Worm (Caenorhabditis elegans) whole organism, late embryonic: Measurements from ENCODE around the gene Y46G5A.39.

Experiments used
- C08G9.2 ChIP-seq: sonication (generic microtip); optimal IDR thresholded peaks from 2 replicates; lab custom pipeline; 2016; ENCODE audit warnings: mild to moderate bottlenecking, missing genetic modification characterization, moderate library complexity, missing compliant biosample characterization
- F13H6.1 ChIP-seq: sonication (generic microtip); optimal IDR thresholded peaks from 2 replicates; lab custom pipeline; 2016; ENCODE audit warnings: missing genetic modification characterization, missing compliant biosample characterization
- K02D7.2 ChIP-seq: sonication (generic microtip); optimal IDR thresholded peaks from 2 replicates; lab custom pipeline; 2017; ENCODE audit warnings: mild to moderate bottlenecking, missing genetic modification characterization, missing compliant biosample characterization
- K09A11.1 ChIP-seq: sonication (generic microtip); optimal IDR thresholded peaks from 2 replicates; lab custom pipeline; 2017; ENCODE audit warnings: antibody characterized with exemption, mild to moderate bottlenecking, missing genetic modification characterization, missing compliant biosample characterization; ENCODE audit not compliant: insufficient read depth
- ahr-1 ChIP-seq: sonication (generic microtip); optimal IDR thresholded peaks from 2 replicates; lab custom pipeline; 2016; ENCODE audit warnings: missing genetic modification characterization, missing compliant biosample characterization
- ama-1 ChIP-seq: fragments of 150-350 bp; optimal IDR thresholded peaks from 2 replicates; lab custom pipeline; 2014
- ceh-14 ChIP-seq: sonication (generic microtip); optimal IDR thresholded peaks from 2 replicates; lab custom pipeline; 2016; ENCODE audit warnings: missing genotype, missing genetic modification characterization, missing compliant biosample characterization
- ceh-18 ChIP-seq: sonication (generic microtip); optimal IDR thresholded peaks from 2 replicates; lab custom pipeline; 2016; ENCODE audit warnings: missing genetic modification characterization, missing compliant biosample characterization
- ceh-2 ChIP-seq: sonication (generic microtip); optimal IDR thresholded peaks from 2 replicates; lab custom pipeline; 2016; ENCODE audit warnings: missing genotype, missing genetic modification characterization, missing compliant biosample characterization
- ceh-22 ChIP-seq: sonication (generic microtip); optimal IDR thresholded peaks from 2 replicates; lab custom pipeline; 2017; ENCODE audit warnings: missing biosample characterization, missing genetic modification characterization
- ceh-30 ChIP-seq: fragments of 150-350 bp; optimal IDR thresholded peaks from 2 replicates; lab custom pipeline; 2014; ENCODE audit warnings: missing biosample characterization, missing genetic modification characterization
- ceh-31 ChIP-seq: sonication (generic microtip); optimal IDR thresholded peaks from 2 replicates; lab custom pipeline; 2016; ENCODE audit warnings: missing genetic modification characterization, missing compliant biosample characterization
- ceh-9 ChIP-seq: sonication (generic microtip); optimal IDR thresholded peaks from 2 replicates; lab custom pipeline; 2016; ENCODE audit warnings: mild to moderate bottlenecking, missing genetic modification characterization, inconsistent platforms, missing compliant biosample characterization
- dve-1 ChIP-seq: sonication (generic microtip); optimal IDR thresholded peaks from 2 replicates; lab custom pipeline; 2017; ENCODE audit warnings: antibody characterized with exemption, mild to moderate bottlenecking, missing genetic modification characterization, missing compliant biosample characterization
- elt-2 ChIP-seq: sonication (generic microtip); optimal IDR thresholded peaks from 2 replicates; lab custom pipeline; 2016; ENCODE audit warnings: missing genetic modification reagents, missing genetic modification characterization, missing compliant biosample characterization
- elt-4 ChIP-seq: sonication (generic microtip); optimal IDR thresholded peaks from 2 replicates; lab custom pipeline; 2016; ENCODE audit warnings: missing genetic modification characterization, missing compliant biosample characterization
- ets-4 ChIP-seq: sonication (generic microtip); optimal IDR thresholded peaks from 2 replicates; lab custom pipeline; 2016; ENCODE audit warnings: missing genetic modification characterization, missing compliant biosample characterization
- eyg-1 ChIP-seq: sonication (generic microtip); optimal IDR thresholded peaks from 2 replicates; lab custom pipeline; 2016; ENCODE audit warnings: missing genotype, missing genetic modification characterization, missing compliant biosample characterization
- fax-1 ChIP-seq: sonication (generic microtip); optimal IDR thresholded peaks from 2 replicates; lab custom pipeline; 2016; ENCODE audit warnings: missing genotype, missing genetic modification characterization, missing compliant biosample characterization
- hlh-13 ChIP-seq: fragments of 200-800 bp; sonication (Bioruptor generic); optimal IDR thresholded peaks from 2 replicates; lab custom pipeline; 2018; ENCODE audit warnings: mild to moderate bottlenecking, missing genetic modification characterization, missing compliant biosample characterization
- hlh-15 ChIP-seq: sonication (generic microtip); optimal IDR thresholded peaks from 2 replicates; lab custom pipeline; 2016; ENCODE audit warnings: missing genetic modification characterization, missing compliant biosample characterization
- hlh-30 ChIP-seq: sonication (generic microtip); optimal IDR thresholded peaks from 2 replicates; lab custom pipeline; 2017; ENCODE audit warnings: antibody characterized with exemption, missing genetic modification characterization, missing compliant biosample characterization; ENCODE audit not compliant: insufficient read depth
- hlh-6 ChIP-seq: sonication (generic microtip); optimal IDR thresholded peaks from 2 replicates; lab custom pipeline; 2016; ENCODE audit warnings: missing genotype, missing genetic modification characterization, missing compliant biosample characterization
- mec-3 ChIP-seq: sonication (generic microtip); optimal IDR thresholded peaks from 2 replicates; lab custom pipeline; 2016; ENCODE audit warnings: borderline replicate concordance, missing genetic modification characterization, missing compliant biosample characterization
- nfya-1 ChIP-seq: sonication (generic microtip); optimal IDR thresholded peaks from 2 replicates; lab custom pipeline; 2017; ENCODE audit warnings: missing genetic modification characterization, mild to moderate bottlenecking, missing compliant biosample characterization, antibody characterized with exemption, moderate library complexity
- nhr-11 ChIP-seq: fragments of 150-350 bp; optimal IDR thresholded peaks from 2 replicates; lab custom pipeline; 2014; ENCODE audit warnings: missing biosample characterization, missing genetic modification characterization
- nhr-232 ChIP-seq: sonication (generic microtip); optimal IDR thresholded peaks from 2 replicates; lab custom pipeline; 2016; ENCODE audit warnings: missing genetic modification characterization, missing compliant biosample characterization
- odd-2 ChIP-seq: sonication (generic microtip); optimal IDR thresholded peaks from 2 replicates; lab custom pipeline; 2017; ENCODE audit warnings: antibody characterized with exemption, mild to moderate bottlenecking, missing genetic modification characterization, missing compliant biosample characterization
- pag-3 ChIP-seq: sonication (generic microtip); optimal IDR thresholded peaks from 2 replicates; lab custom pipeline; 2016; ENCODE audit warnings: missing compliant biosample characterization, missing genetic modification characterization, borderline replicate concordance
- pat-9 ChIP-seq: fragments of 200-800 bp; sonication (Bioruptor generic); optimal IDR thresholded peaks from 2 replicates; lab custom pipeline; 2018; ENCODE audit warnings: mild to moderate bottlenecking, missing genetic modification characterization, moderate library complexity, missing compliant biosample characterization
- pax-1 ChIP-seq: fragments of 150-350 bp; optimal IDR thresholded peaks from 2 replicates; lab custom pipeline; 2014; ENCODE audit warnings: missing biosample characterization, missing genetic modification characterization
- pha-2 ChIP-seq: sonication (generic microtip); optimal IDR thresholded peaks from 2 replicates; lab custom pipeline; 2017; ENCODE audit warnings: mild to moderate bottlenecking, missing genetic modification characterization, missing compliant biosample characterization
- ref-2 ChIP-seq: sonication (generic microtip); optimal IDR thresholded peaks from 2 replicates; lab custom pipeline; 2016; ENCODE audit warnings: missing genetic modification characterization, missing compliant biosample characterization
- tbx-2 ChIP-seq: sonication (generic microtip); optimal IDR thresholded peaks from 2 replicates; lab custom pipeline; 2016; ENCODE audit warnings: missing genetic modification characterization, missing compliant biosample characterization
- ttx-3 ChIP-seq: sonication (generic microtip); optimal IDR thresholded peaks from 2 replicates; lab custom pipeline; 2016; ENCODE audit warnings: missing genetic modification reagents, missing genetic modification characterization, missing compliant biosample characterization
- unc-3 ChIP-seq, 2 experiments: fragments of 200-800 bp in 1 of 2; sonication (Bioruptor generic) in 1 of 2; sonication (generic microtip) in 1 of 2; conservative IDR thresholded peaks in 1 of 2; optimal IDR thresholded peaks in 1 of 2; 2 replicates each; pipeline versions ENCODE4 v1.3.6 to Lab custom; 2016 to 2022; ENCODE audit warnings: missing compliant biosample characterization in 2 of 2, missing genetic modification characterization in 2 of 2, missing genetic modification reagents in 1 of 2
- unc-42 ChIP-seq: sonication (generic microtip); optimal IDR thresholded peaks from 2 replicates; lab custom pipeline; 2016; ENCODE audit warnings: missing genotype, missing genetic modification characterization, missing compliant biosample characterization
- unc-55 ChIP-seq: sonication (generic microtip); optimal IDR thresholded peaks from 2 replicates; lab custom pipeline; 2017; ENCODE audit warnings: missing biosample characterization, missing genetic modification reagents, missing genetic modification characterization
- unc-86 ChIP-seq: sonication (generic microtip); optimal IDR thresholded peaks from 2 replicates; lab custom pipeline; 2016; ENCODE audit warnings: missing genetic modification characterization, missing compliant biosample characterization
- zip-5 ChIP-seq: sonication (generic microtip); optimal IDR thresholded peaks from 2 replicates; lab custom pipeline; 2016; ENCODE audit warnings: missing genetic modification characterization, missing compliant biosample characterization
- ztf-16 ChIP-seq: sonication (generic microtip); optimal IDR thresholded peaks from 2 replicates; lab custom pipeline; 2017; ENCODE audit warnings: missing genetic modification characterization, missing compliant biosample characterization

The Y46G5A.39 gene

DNA sequence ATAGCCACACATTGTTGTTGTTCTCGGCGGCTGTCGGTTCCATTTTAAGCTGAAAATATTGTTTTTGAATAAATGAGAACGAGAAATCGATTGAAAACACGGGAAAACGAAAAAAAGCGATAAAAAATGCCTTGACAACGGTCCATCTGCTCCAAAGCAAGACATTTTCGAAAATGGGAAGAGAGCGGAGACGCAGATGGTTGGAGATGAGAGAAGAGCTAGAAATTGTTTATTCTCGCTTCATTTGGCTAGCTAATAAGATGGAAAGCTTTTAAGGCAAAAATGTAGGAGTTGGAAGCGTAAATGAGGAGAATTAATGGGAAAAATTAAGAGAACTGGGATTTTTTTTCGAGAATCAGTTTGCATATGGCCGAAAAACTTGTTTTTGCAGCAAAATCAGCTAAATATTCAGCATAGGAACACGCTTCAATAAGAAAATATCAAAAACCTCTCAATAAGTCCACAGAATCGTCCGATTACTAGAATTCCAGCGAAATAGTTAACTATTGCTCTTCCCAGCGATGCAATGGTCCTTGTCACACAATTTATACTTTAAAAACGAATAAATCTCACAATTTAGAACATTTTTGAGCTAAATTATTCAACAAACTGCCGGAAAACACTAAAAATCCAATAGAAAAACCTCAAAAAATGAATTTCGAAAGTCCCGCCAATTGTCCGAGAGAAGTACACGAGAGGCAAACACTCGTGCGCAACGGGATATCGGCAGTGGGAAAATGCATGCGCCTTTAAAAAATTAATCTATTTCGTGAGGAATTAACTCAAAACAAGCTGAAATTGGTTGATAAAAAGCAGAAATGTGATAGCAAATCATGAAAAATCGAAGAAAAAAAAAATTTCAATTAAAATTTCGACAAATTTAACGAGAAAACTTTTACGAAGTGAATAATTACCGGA lies 15.1 kb downstream of the Y46G5A.39 start, which contains the start of gene pisy-1:
TSS of gene pisy-1 (minus strand) at position 51 of the 918 bp plus-strand sequence.
- TF ChIP-seq nfya-1 (tag; lab: Kevin White, UChicago) (peak; percentile 48), C08G9.2 (no peak), hlh-30 (tag; lab: Kevin White, UChicago) (peak; percentile 64), ceh-2 (tag; lab: Kevin White, UChicago) (no peak), ceh-31 (tag; lab: Kevin White, UChicago) (no peak), K02D7.2 (tag; lab: Kevin White, UChicago) (no peak), ztf-16 (tag; lab: Kevin White, UChicago) (no peak), ets-4 (no peak), hlh-15 (tag; lab: Kevin White, UChicago) (no peak), nhr-232 (tag; lab: Kevin White, UChicago) (no peak), elt-4 (tag; lab: Kevin White, UChicago) (no peak), eyg-1 (tag; lab: Kevin White, UChicago) (no peak), pha-2 (tag; lab: Kevin White, UChicago) (no peak), fax-1 (tag; lab: Kevin White, UChicago) (no peak), pax-1 (tag; lab: Kevin White, UChicago) (no peak), unc-42 (peak; percentile 60), zip-5 (no peak), tbx-2 (tag; lab: Kevin White, UChicago) (no peak), unc-86 (no peak)

DNA sequence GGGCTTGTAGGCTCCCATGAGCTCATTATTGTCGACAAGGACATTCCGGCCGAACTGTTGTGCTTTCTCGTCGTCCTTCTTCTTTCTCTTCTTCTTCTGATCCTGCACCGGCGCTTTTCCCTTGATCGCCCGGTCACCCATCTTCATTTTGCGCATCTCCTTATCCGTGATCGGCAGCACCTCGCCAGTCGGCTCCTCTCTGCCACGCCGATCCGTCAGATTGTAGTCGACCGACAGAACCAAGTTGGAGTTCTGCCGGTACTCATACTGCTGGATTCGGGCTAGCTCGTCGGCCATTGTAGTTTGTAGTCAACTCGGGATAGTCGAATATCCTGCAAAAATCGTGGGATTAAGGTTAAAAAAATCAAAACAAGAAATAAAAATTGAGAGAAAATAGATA lies 17.0 kb downstream of the Y46G5A.39 start, which contains the start of gene snrp-200:
TSS of gene snrp-200 (minus strand) at position 332 of the 400 bp plus-strand sequence.
- TF ChIP-seq K09A11.1 (no peak), K02D7.2 (tag; lab: Kevin White, UChicago) (no peak)
- TF ChIP-seq, all 69 proteins: peak for 0

DNA sequence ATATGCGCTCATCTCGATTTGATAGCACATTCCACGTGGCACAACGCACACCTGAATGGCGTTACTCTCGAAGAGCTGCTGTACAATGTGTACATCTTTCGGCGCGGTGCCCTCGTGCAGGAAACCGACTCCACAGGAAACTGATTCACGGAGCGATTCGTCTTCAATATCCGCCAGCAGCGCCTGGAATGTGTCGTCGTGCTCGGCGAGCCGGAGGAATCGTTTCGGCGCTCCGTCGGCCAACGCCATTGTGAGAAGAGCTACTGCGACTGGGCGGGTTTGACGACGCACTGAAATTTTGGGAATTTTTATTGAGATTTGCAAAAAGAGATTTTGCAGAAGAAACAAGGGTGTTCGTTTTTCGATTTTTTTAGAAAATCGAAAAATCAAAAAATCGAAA lies 23.7 kb downstream of the Y46G5A.39 start:
- TF ChIP-seq C08G9.2 (no peak), odd-2 (tag; lab: Kevin White, UChicago) (no peak), nhr-11 (tag; lab: Kevin White, UChicago) (no peak)

DNA sequence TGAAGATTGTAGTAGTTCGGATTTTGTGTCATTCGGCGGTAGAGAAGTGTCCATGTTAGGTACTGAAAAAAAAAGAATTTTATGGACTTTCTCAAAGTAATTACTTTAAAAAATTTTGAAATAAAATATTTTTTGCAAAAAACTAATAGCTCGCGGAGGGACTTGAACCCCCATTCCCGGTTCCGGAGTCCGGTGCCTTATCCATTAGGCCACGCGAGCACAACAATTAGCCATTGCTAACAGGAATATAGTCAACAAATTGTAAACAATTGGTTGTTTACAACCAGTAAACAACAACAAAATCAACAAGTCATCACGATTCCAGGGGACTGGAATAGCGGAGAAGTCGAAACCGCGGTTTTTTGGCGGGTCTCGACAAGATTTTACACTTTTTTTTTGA lies 25.0 kb downstream of the Y46G5A.39 start:
- TF ChIP-seq pax-1 (tag; lab: Kevin White, UChicago) (no peak), pag-3 (tag; lab: Kevin White, UChicago) (no peak), unc-86 (no peak), fax-1 (tag; lab: Kevin White, UChicago) (no peak), unc-42 (no peak), ttx-3 (tag; lab: Kevin White, UChicago) (no peak)

DNA sequence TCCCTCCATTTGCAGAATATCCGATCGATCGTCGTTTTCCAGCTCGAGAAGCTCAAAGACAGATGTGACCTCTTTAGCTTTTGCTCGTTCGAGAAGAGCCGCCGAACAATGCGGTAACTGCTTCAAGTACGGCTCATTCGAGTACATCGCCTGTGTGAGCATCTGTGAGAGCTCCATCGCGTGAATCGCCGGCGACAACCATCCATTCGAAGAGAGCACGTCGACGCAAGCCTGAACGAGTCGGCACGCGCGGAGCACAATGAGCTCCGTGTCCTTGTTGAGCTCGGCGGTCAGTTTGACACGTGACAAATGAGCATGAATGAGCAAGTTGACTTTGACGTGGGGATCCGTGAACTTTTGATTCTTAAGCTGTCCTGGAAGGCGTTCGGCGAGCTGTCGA lies 25.8 kb downstream of the Y46G5A.39 start:
- no peak for TF ChIP-seq ref-2 (tag; lab: Kevin White, UChicago)
- no peak for TF ChIP-seq K02D7.2 (tag; lab: Kevin White, UChicago)
- TF ChIP-seq pat-9 (tag; lab: Kevin White, UChicago) = no peak
- TF ChIP-seq hlh-6 = peak; percentile 83
- no peak for TF ChIP-seq F13H6.1
- TF ChIP-seq elt-2 (tag; lab: Kevin White, UChicago) = no peak
- no peak for TF ChIP-seq mec-3 (tag; lab: Kevin White, UChicago)
- TF ChIP-seq eyg-1 (tag; lab: Kevin White, UChicago) = no peak

ce11 chrII:12726704-12727103 lies 26.9 kb downstream of the Y46G5A.39 start:
- TF ChIP-seq ceh-9 (tag; lab: Kevin White, UChicago) (no peak), unc-3 (GFP tag; conservative IDR thresholded peaks at IDR 0.05; lab: Robert Waterston, UW) (no peak), unc-3 (tag; optimal IDR thresholded peaks at IDR 0.05; lab: Kevin White, UChicago) (no peak), unc-55 (no peak), ahr-1 (no peak), ceh-18 (no peak), ama-1 (lab: Kevin White, UChicago) (no peak), K02D7.2 (tag; lab: Kevin White, UChicago) (no peak), hlh-6 (no peak), odd-2 (tag; lab: Kevin White, UChicago) (no peak), ceh-14 (tag; lab: Kevin White, UChicago) (no peak), ceh-30 (no peak), hlh-13 (GFP tag; lab: Kevin White, UChicago) (no peak), zip-5 (no peak), dve-1 (no peak), ceh-22 (tag; lab: Kevin White, UChicago) (no peak)
